Fruit fly (Drosophila melanogaster) ovary, adult (tissue): ENCODE measurements around the gene PolD1.
A peak's percentile ranks its signal among the peaks of the same experiment; 100 is the strongest.

Experiments
- CG17801 ChIP-seq: fragments of 200-800 bp; optimal IDR thresholded peaks from 2 replicates; lab custom pipeline; 2019; ENCODE audit warnings: missing biosample characterization, mild to moderate bottlenecking, missing genetic modification characterization, moderate library complexity; ENCODE audit not compliant: partially characterized antibody

The PolD1 gene

dm6 chr3L:16019144-16020006 lies 31.8 kb upstream of the PolD1 start:
- TF ChIP-seq CG17801: no peak

dm6 chr3L:16018721-16019120 lies 31.1 kb upstream of the PolD1 start:
- TF ChIP-seq CG17801: no peak

- no peak for TF ChIP-seq CG17801
These were observed 30.6 kb upstream of the PolD1 start for dm6 chr3L:16018251-16018583.

dm6 chr3L:16017528-16018250 lies 30.1 kb upstream of the PolD1 start:
- no peak for TF ChIP-seq CG17801

- no peak for TF ChIP-seq CG17801
These were observed 29.3 kb upstream of the PolD1 start for dm6 chr3L:16016911-16017310.

- no peak for TF ChIP-seq CG17801
These were observed 28.4 kb upstream of the PolD1 start for dm6 chr3L:16015765-16016760.

- no peak for TF ChIP-seq CG17801
These were observed 26.9 kb upstream of the PolD1 start for dm6 chr3L:16014515-16014914.

dm6 chr3L:16013198-16013982 lies 25.8 kb upstream of the PolD1 start:
- TF ChIP-seq CG17801: no peak

- TF ChIP-seq CG17801: no peak
These were observed 24.8 kb upstream of the PolD1 start for dm6 chr3L:16012315-16012950.

- peak; percentile 21 for TF ChIP-seq CG17801
These were observed 23.9 kb upstream of the PolD1 start, which contains the start of gene mib1 for dm6 chr3L:16011319-16012210. Gene mib1 (minus strand): TSS chr3L:16011812.

dm6 chr3L:16010176-16010575 lies 22.6 kb upstream of the PolD1 start:
- TF ChIP-seq CG17801: no peak

- peak; percentile 68 for TF ChIP-seq CG17801
These were observed 17.0 kb upstream of the PolD1 start, which contains the start of the genes hzg and mRpS31 for dm6 chr3L:16004401-16005237. Gene hzg (minus strand): TSS chr3L:16004736. Gene mRpS31 (plus strand): TSS chr3L:16005193.

dm6 chr3L:16002116-16002716 lies 14.6 kb upstream of the PolD1 start:
- TF ChIP-seq CG17801: peak; percentile 25
